Worm (Caenorhabditis elegans) whole organism, midembryonic: Measurements from ENCODE around the gene nhr-3.

Experiments used
- T22C8.4 ChIP-seq: fragments of 200-800 bp; sonication (Bioruptor generic); IDR thresholded peaks from 2 replicates; pipeline ENCODE4 v1.3.6; 2022; ENCODE audit warnings: missing genetic modification characterization, missing compliant biosample characterization
- cog-1 ChIP-seq: sonication (generic microtip); optimal IDR thresholded peaks from 2 replicates; lab custom pipeline; 2016; ENCODE audit warnings: missing genetic modification characterization, missing compliant biosample characterization
- flt-1 ChIP-seq: fragments of 200-800 bp; sonication (Bioruptor generic); IDR thresholded peaks from 2 replicates; pipeline ENCODE4 v1.3.6; 2022; ENCODE audit warnings: missing genetic modification characterization, missing compliant biosample characterization
- klf-2 ChIP-seq: fragments of 200-800 bp; sonication (Bioruptor generic); conservative IDR thresholded peaks from 2 replicates; pipeline ENCODE4 v1.3.6; 2022; ENCODE audit warnings: missing genetic modification reagents, missing genetic modification characterization, missing compliant biosample characterization
- med-1 ChIP-seq: sonication (generic microtip); optimal IDR thresholded peaks from 2 replicates; lab custom pipeline; 2017; ENCODE audit warnings: missing genetic modification characterization, mild to moderate bottlenecking, missing compliant biosample characterization, antibody characterized with exemption, missing genetic modification reagents; ENCODE audit not compliant: insufficient read depth
- tab-1 ChIP-seq: fragments of 200-800 bp; sonication (Bioruptor generic); IDR thresholded peaks from 2 replicates; pipeline ENCODE4 v1.3.6; 2022; ENCODE audit warnings: missing genetic modification characterization, missing compliant biosample characterization
- ztf-23 ChIP-seq: fragments of 200-800 bp; sonication (Bioruptor generic); IDR thresholded peaks from 2 replicates; pipeline ENCODE4 v1.3.6; 2022; ENCODE audit warnings: missing genetic modification reagents, missing genetic modification characterization, missing compliant biosample characterization

- TF ChIP-seq med-1 = no peak
- TF ChIP-seq T22C8.4 (GFP tag; lab: Robert Waterston, UW) = no peak
- no peak for TF ChIP-seq flt-1 (GFP tag; lab: Robert Waterston, UW)
- no peak for TF ChIP-seq tab-1 (GFP tag; lab: Robert Waterston, UW)
- TF ChIP-seq ztf-23 (GFP tag; lab: Robert Waterston, UW) = no peak
- TF ChIP-seq klf-2 (GFP tag; lab: Robert Waterston, UW) = no peak
- TF ChIP-seq cog-1 (tag; lab: Kevin White, UChicago) = no peak
These were observed 24.2 kb upstream of the nhr-3 start, which contains the start of gene T24C2.5 for ce11 chrX:14534117-14534516.
